Fruit fly (Drosophila melanogaster) whole organism, wandering third instar larva: Measurements from ENCODE around the gene CG46427.

ENCODE experiments used
- Abd-B ChIP-seq: fragments of >200 bp; optimal IDR thresholded peaks from 2 replicates; lab custom pipeline; 2017; ENCODE audit warnings: missing biosample characterization, missing genetic modification characterization
- CG32264 ChIP-seq: fragments of 200-800 bp; sonication (Bioruptor generic); optimal IDR thresholded peaks from 2 replicates; lab custom pipeline; 2016; ENCODE audit warnings: missing biosample characterization, missing genetic modification characterization
- CG9705 ChIP-seq: fragments of 200-800 bp; sonication (Bioruptor generic); optimal IDR thresholded peaks from 2 replicates; lab custom pipeline; 2018; ENCODE audit warnings: missing biosample characterization, mild to moderate bottlenecking, missing genetic modification characterization
- CrebA ChIP-seq: fragments of 200-800 bp; sonication (Bioruptor generic); optimal IDR thresholded peaks from 2 replicates; lab custom pipeline; 2016; ENCODE audit warnings: missing biosample characterization, mild to moderate bottlenecking, missing genetic modification characterization, borderline replicate concordance
- Dif ChIP-seq: fragments of 200-275, 200-300 bp; sonication (Bioruptor generic); optimal IDR thresholded peaks from 2 replicates; lab custom pipeline; 2018; ENCODE audit warnings: missing biosample characterization, missing genetic modification characterization; ENCODE audit not compliant: partially characterized antibody
- GATAd ChIP-seq: sonication (Bioruptor generic); optimal IDR thresholded peaks from 2 replicates; lab custom pipeline; 2016; ENCODE audit warnings: missing biosample characterization, missing genetic modification characterization
- HLH106 ChIP-seq: fragments of 200-800 bp; optimal IDR thresholded peaks from 3 replicates; lab custom pipeline; 2019; ENCODE audit warnings: missing biosample characterization, mild to moderate bottlenecking, missing genetic modification characterization, moderate library complexity
- Hr78 ChIP-seq: fragments of >200 bp; optimal IDR thresholded peaks from 2 replicates; lab custom pipeline; 2017; ENCODE audit warnings: missing biosample characterization, missing genetic modification characterization
- Hr83 ChIP-seq: fragments of 200-300 bp; sonication (Bioruptor generic); optimal IDR thresholded peaks from 2 replicates; lab custom pipeline; 2016; ENCODE audit warnings: missing biosample characterization, mild to moderate bottlenecking, missing genetic modification characterization, moderate library complexity; ENCODE audit not compliant: poor library complexity, severe bottlenecking
- Jra ChIP-seq: sonication (Bioruptor generic); optimal IDR thresholded peaks from 2 replicates; lab custom pipeline; 2016; ENCODE audit warnings: missing biosample characterization, missing genetic modification characterization
- Mio ChIP-seq: sonication (Bioruptor generic); optimal IDR thresholded peaks from 2 replicates; lab custom pipeline; 2016; ENCODE audit warnings: missing biosample characterization, missing genetic modification characterization
- N ChIP-seq: fragments of >200 bp; optimal IDR thresholded peaks from 2 replicates; lab custom pipeline; 2018; ENCODE audit warnings: missing biosample characterization, missing external identifiers, missing genetic modification characterization
- OdsH ChIP-seq: fragments of 200-800 bp; sonication (Bioruptor generic); optimal IDR thresholded peaks from 2 replicates; lab custom pipeline; 2016; ENCODE audit warnings: missing biosample characterization, mild to moderate bottlenecking, missing genetic modification characterization
- Rel ChIP-seq, 2 experiments: fragments of 200-800 bp; sonication (Bioruptor generic) in 1 of 2; optimal IDR thresholded peaks; 2 replicates in 1 of 2; 3 replicates in 1 of 2; lab custom pipeline; 2016 to 2019; ENCODE audit warnings: mild to moderate bottlenecking in 2 of 2, missing biosample characterization in 2 of 2, missing genetic modification characterization in 2 of 2, moderate library complexity in 1 of 2
- Sp1 ChIP-seq: fragments of 200-800 bp; sonication (Bioruptor generic); optimal IDR thresholded peaks from 3 replicates; lab custom pipeline; 2019; ENCODE audit warnings: missing biosample characterization, mild to moderate bottlenecking, missing genetic modification characterization, moderate library complexity
- brk ChIP-seq: fragments of 200-800 bp; sonication (Bioruptor generic); optimal IDR thresholded peaks from 2 replicates; lab custom pipeline; 2016; ENCODE audit warnings: missing biosample characterization, mild to moderate bottlenecking, missing genetic modification characterization
- dl ChIP-seq, 2 experiments: fragments of 175-275, 200-275 bp in 1 of 2; fragments of 200-275 bp in 1 of 2; sonication (Bioruptor generic); optimal IDR thresholded peaks; lab custom pipeline; 2018; ENCODE audit warnings: mild to moderate bottlenecking in 2 of 2, missing biosample characterization in 2 of 2, missing genetic modification characterization in 2 of 2, moderate library complexity in 2 of 2; ENCODE audit not compliant: partially characterized antibody in 2 of 2, insufficient read depth in 1 of 2
- dsf ChIP-seq: sonication (Bioruptor generic); optimal IDR thresholded peaks from 2 replicates; lab custom pipeline; 2016; ENCODE audit warnings: missing biosample characterization, missing genetic modification characterization, borderline replicate concordance
- ey ChIP-seq: fragments of 200-800 bp; sonication (Bioruptor generic); optimal IDR thresholded peaks from 2 replicates; lab custom pipeline; 2016; ENCODE audit warnings: missing biosample characterization, missing genetic modification characterization
- foxo ChIP-seq, 2 experiments: fragments of 200-800 bp; sonication (Bioruptor generic); optimal IDR thresholded peaks; 2 replicates in 1 of 2; 3 replicates in 1 of 2; lab custom pipeline; 2016 to 2017; ENCODE audit warnings: missing biosample characterization in 2 of 2, missing genetic modification characterization in 2 of 2
- jim ChIP-seq: fragments of 175-275, 200-325 bp; sonication (Bioruptor generic); optimal IDR thresholded peaks from 2 replicates; lab custom pipeline; 2016; ENCODE audit warnings: missing biosample characterization, mild to moderate bottlenecking, missing genetic modification characterization
- lola ChIP-seq: fragments of >200 bp; optimal IDR thresholded peaks from 2 replicates; lab custom pipeline; 2017; ENCODE audit warnings: missing biosample characterization, missing genetic modification characterization
- pan ChIP-seq: fragments of >200 bp; optimal IDR thresholded peaks from 2 replicates; lab custom pipeline; 2017
- psq ChIP-seq: fragments of 200-800 bp; sonication (Bioruptor generic); optimal IDR thresholded peaks from 3 replicates; lab custom pipeline; 2017; ENCODE audit warnings: missing biosample characterization, mild to moderate bottlenecking, missing genetic modification characterization, moderate library complexity
- rgr ChIP-seq: fragments of 200-800 bp; sonication (Bioruptor generic); optimal IDR thresholded peaks from 3 replicates; lab custom pipeline; 2016; ENCODE audit warnings: missing biosample characterization, mild to moderate bottlenecking, missing genetic modification characterization
- sage ChIP-seq: fragments of 200-800 bp; sonication (Bioruptor generic); optimal IDR thresholded peaks from 2 replicates; lab custom pipeline; 2016; ENCODE audit warnings: missing biosample characterization, mild to moderate bottlenecking, missing genetic modification characterization
- usp ChIP-seq: fragments of >200 bp; optimal IDR thresholded peaks from 2 replicates; lab custom pipeline; 2017; ENCODE audit warnings: missing biosample characterization, missing genetic modification characterization
- woc ChIP-seq: sonication (Bioruptor generic); optimal IDR thresholded peaks from 2 replicates; lab custom pipeline; 2016; ENCODE audit warnings: missing biosample characterization, mild to moderate bottlenecking, missing genetic modification characterization

CG46427 gene

dm6 chr3R:12451888-12452514 is 13.1 kb upstream of the CG46427 start, which contains the start of gene CG5509:
Gene CG5509, plus strand, starts transcription at chr3R:12452464.
- no peak for TF ChIP-seq Mio (GFP tag; lab: Kevin White, UChicago)
- no peak for TF ChIP-seq Abd-B (GFP tag; lab: Kevin White, UChicago)
- TF ChIP-seq dl (GFP tag; optimal IDR thresholded peaks at IDR 0.05; lab: Kevin White, UChicago; ENCODE audit: insufficient read depth in 1 of 2, partially characterized antibody in 2 of 2), result no peak
- no peak for TF ChIP-seq dsf (GFP tag; lab: Kevin White, UChicago)
- no peak for TF ChIP-seq ey (GFP tag; lab: Kevin White, UChicago)
- no peak for TF ChIP-seq brk
- no peak for TF ChIP-seq OdsH (GFP tag; lab: Kevin White, UChicago)
- TF ChIP-seq jim (GFP tag; lab: Kevin White, UChicago), result no peak
- TF ChIP-seq Hr83 (GFP tag; lab: Kevin White, UChicago), result no peak
- no peak for TF ChIP-seq GATAd (GFP tag; lab: Kevin White, UChicago)
- TF ChIP-seq lola (GFP tag; lab: Kevin White, UChicago), result no peak
- TF ChIP-seq Dif (GFP tag; lab: Kevin White, UChicago), result no peak

- TF ChIP-seq rgr (GFP tag; lab: Kevin White, UChicago), result no peak
- no peak for TF ChIP-seq GATAd (GFP tag; lab: Kevin White, UChicago)
- TF ChIP-seq CG9705 (GFP tag; lab: Kevin White, UChicago), result no peak
- no peak for TF ChIP-seq foxo (GFP tag; optimal IDR thresholded peaks at IDR 0.05; lab: Kevin White, UChicago)
- TF ChIP-seq psq (GFP tag; lab: Kevin White, UChicago), result no peak
- TF ChIP-seq HLH106 (tag; lab: Kevin White, UChicago), result no peak
- no peak for TF ChIP-seq Jra
- TF ChIP-seq CG32264 (GFP tag; lab: Kevin White, UChicago), result no peak
- TF ChIP-seq usp (GFP tag; lab: Kevin White, UChicago), result no peak
- TF ChIP-seq N (GFP tag; lab: Kevin White, UChicago), result no peak
- TF ChIP-seq sage (GFP tag; lab: Kevin White, UChicago), result no peak
- no peak for TF ChIP-seq Sp1 (GFP tag; lab: Kevin White, UChicago)
- TF ChIP-seq CrebA (GFP tag; lab: Kevin White, UChicago), result no peak
Observed at dm6 chr3R:12451376-12451775, 12.4 kb upstream of the CG46427 start.

dm6 chr3R:12450713-12451259 is 11.8 kb upstream of the CG46427 start:
- TF ChIP-seq CrebA (GFP tag; lab: Kevin White, UChicago) (no peak), Rel (GFP tag; optimal IDR thresholded peaks at IDR 0.05; lab: Kevin White, UChicago) (no peak), Rel (tag; optimal IDR thresholded peaks at IDR 0.05; lab: Kevin White, UChicago) (peak; percentile 46)

dm6 chr3R:12449617-12450242 is 10.8 kb upstream of the CG46427 start:
- TF ChIP-seq brk (no peak), Mio (GFP tag; lab: Kevin White, UChicago) (no peak), Hr83 (GFP tag; lab: Kevin White, UChicago) (no peak), GATAd (GFP tag; lab: Kevin White, UChicago) (no peak), woc (GFP tag; lab: Kevin White, UChicago) (no peak), CrebA (GFP tag; lab: Kevin White, UChicago) (no peak), Hr78 (GFP tag; lab: Kevin White, UChicago) (no peak), CG32264 (GFP tag; lab: Kevin White, UChicago) (no peak), psq (GFP tag; lab: Kevin White, UChicago) (no peak), CG9705 (GFP tag; lab: Kevin White, UChicago) (no peak), pan (no peak), OdsH (GFP tag; lab: Kevin White, UChicago) (no peak), foxo (GFP tag; optimal IDR thresholded peaks at IDR 0.05; lab: Kevin White, UChicago) (no peak), HLH106 (tag; lab: Kevin White, UChicago) (no peak), dsf (GFP tag; lab: Kevin White, UChicago) (no peak), ey (GFP tag; lab: Kevin White, UChicago) (no peak)
- TF ChIP-seq, all 38 proteins: peak for 0
